Fruit fly (Drosophila melanogaster): ENCODE measurements around the gene nullo.

The nullo gene

dm6 chrX:7096495-7096995, 47.3 kb downstream of the nullo start:
- peak; percentile 77 for TF ChIP-seq noc (tag; optimal IDR thresholded peaks at IDR 0.05)

dm6 chrX:7097071-7097858, 48.0 kb downstream of the nullo start:
- TF ChIP-seq noc (tag; optimal IDR thresholded peaks at IDR 0.05): no peak

dm6 chrX:7097859-7098303, 48.6 kb downstream of the nullo start, which contains the start of gene Sxl:
Gene Sxl, minus strand, starts transcription at chrX:7098053.
- TF ChIP-seq noc (tag; optimal IDR thresholded peaks at IDR 0.05): peak; percentile 22

All from whole organism, larva.